Fruit fly (Drosophila melanogaster): ENCODE measurements around the gene ko.

DNA sequence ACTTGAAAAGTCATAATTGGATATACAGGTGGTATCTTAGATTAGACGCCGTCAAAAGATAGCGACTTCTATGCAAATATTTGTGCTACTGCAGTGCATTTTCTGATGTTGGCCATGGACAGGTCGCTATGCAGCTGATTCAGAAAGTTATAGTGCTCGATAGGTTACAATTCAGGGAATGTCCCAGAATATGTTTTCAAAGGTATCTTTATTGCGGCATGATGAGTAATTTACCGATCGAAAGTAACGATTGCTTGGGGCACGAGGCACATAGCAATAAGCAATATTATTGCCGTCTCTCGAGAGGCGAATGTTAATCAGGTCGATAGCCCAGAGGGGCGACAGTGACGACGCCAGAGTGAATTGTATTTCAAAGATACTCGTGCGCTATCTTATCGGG lies 60.9 kb downstream of the ko start:
- no peak for TF ChIP-seq Sin3A (optimal IDR thresholded peaks at IDR 0.05)
- TF ChIP-seq ttk (optimal IDR thresholded peaks at IDR 0.05) = no peak
- TF ChIP-seq h (optimal IDR thresholded peaks at IDR 0.05) = no peak
- no peak for TF ChIP-seq psq (optimal IDR thresholded peaks at IDR 0.05)
- no peak for TF ChIP-seq insv (optimal IDR thresholded peaks at IDR 0.05)
